4 worm cellular contexts compared by ENCODE assay signal in genomic region chrIII:2918655-2919054, ce11.
TF ChIP-seq lines count a peak whose summit lies in the region.

No protein-coding gene starts in this region.

TF ChIP-seq in whole organism, L2 larva, 48 proteins besides CTCF, POLR2A, EP300 and RAD21:
- TF ChIP-seq F13H6.1 (tag; optimal IDR thresholded peaks at IDR 0.05; lab: Kevin White, UChicago) (no peak), mab-5 (tag; optimal IDR thresholded peaks at IDR 0.05; lab: Kevin White, UChicago) (peak; percentile 65), nhr-12 (tag; optimal IDR thresholded peaks at IDR 0.05; lab: Kevin White, UChicago) (no peak), lin-13 (GFP tag; optimal IDR thresholded peaks at IDR 0.05; lab: Kevin White, UChicago) (no peak), fos-1 (tag; optimal IDR thresholded peaks at IDR 0.05; lab: Kevin White, UChicago) (no peak), egl-27 (tag; optimal IDR thresholded peaks at IDR 0.05; lab: Kevin White, UChicago) (no peak), lin-39 (tag; optimal IDR thresholded peaks at IDR 0.05; lab: Kevin White, UChicago) (no peak), nhr-10 (tag; optimal IDR thresholded peaks at IDR 0.05; lab: Kevin White, UChicago) (no peak), crh-2 (tag; optimal IDR thresholded peaks at IDR 0.05; lab: Kevin White, UChicago) (no peak)

TF ChIP-seq in whole organism, L4 larva, 104 proteins besides CTCF, POLR2A, EP300 and RAD21:
- TF ChIP-seq F37D6.2 (tag; optimal IDR thresholded peaks at IDR 0.05; lab: Kevin White, UChicago) (no peak), ZK546.5 (tag; optimal IDR thresholded peaks at IDR 0.05; lab: Kevin White, UChicago) (no peak), tra-1 (GFP tag; IDR thresholded peaks at IDR 0.05; lab: Robert Waterston, UW) (0 out of 2 replicates have a peak, but pooled peaks have one; percentile 52), unc-62 (GFP tag; optimal IDR thresholded peaks at IDR 0.05 in 1 of 2; lab: Kevin White, UChicago) (peak in 1 of 2 experiments; percentile 93), unc-62 (tag; optimal IDR thresholded peaks at IDR 0.05; lab: Kevin White, UChicago) (no peak), mxl-2 (GFP tag; conservative IDR thresholded peaks at IDR 0.05; lab: Robert Waterston, UW) (no peak), aha-1 (tag; lab: Kevin White, UChicago) (peak; percentile 84), dpl-1 (GFP tag; optimal IDR thresholded peaks at IDR 0.05; lab: Kevin White, UChicago) (no peak), fkh-10 (GFP tag; optimal IDR thresholded peaks at IDR 0.05; lab: Kevin White, UChicago) (no peak), dmd-9 (GFP tag; IDR thresholded peaks at IDR 0.05; lab: Robert Waterston, UW) (no peak), pha-4 (GFP tag; IDR thresholded peaks at IDR 0.05; lab: Robert Waterston, UW) (no peak), pha-4 (tag; optimal IDR thresholded peaks at IDR 0.05; lab: Kevin White, UChicago) (no peak)

TF ChIP-seq in whole organism, late embryonic, 69 proteins besides CTCF, POLR2A, EP300 and RAD21:
- TF ChIP-seq ceh-31 (tag; optimal IDR thresholded peaks at IDR 0.05; lab: Kevin White, UChicago) (no peak), tbx-7 (tag; optimal IDR thresholded peaks at IDR 0.05; lab: Kevin White, UChicago) (no peak), unc-3 (GFP tag; conservative IDR thresholded peaks at IDR 0.05; lab: Robert Waterston, UW) (0 out of 2 replicates have a peak, but pooled peaks have one; percentile 5), unc-3 (tag; optimal IDR thresholded peaks at IDR 0.05; lab: Kevin White, UChicago) (no peak), npax-4 (tag; optimal IDR thresholded peaks at IDR 0.05; lab: Kevin White, UChicago) (no peak)

TF ChIP-seq in whole organism, midembryonic, 9 proteins besides CTCF, POLR2A, EP300 and RAD21:
- TF ChIP-seq ztf-23 (GFP tag; IDR thresholded peaks at IDR 0.05; lab: Robert Waterston, UW), result 0 out of 2 replicates have a peak, but pooled peaks have one; percentile 13
- TF ChIP-seq flt-1 (GFP tag; IDR thresholded peaks at IDR 0.05; lab: Robert Waterston, UW), result no peak
- TF ChIP-seq med-1 (GFP tag; optimal IDR thresholded peaks at IDR 0.05; lab: Kevin White, UChicago; ENCODE audit: insufficient read depth), result no peak
- no peak for TF ChIP-seq klf-2 (GFP tag; conservative IDR thresholded peaks at IDR 0.05; lab: Robert Waterston, UW)
- TF ChIP-seq ref-1 (GFP tag; conservative IDR thresholded peaks at IDR 0.05; lab: Robert Waterston, UW), result no peak
TF ChIP-seq in whole organism, midembryonic: peak in this region for 1.
